Worm (Caenorhabditis elegans): ENCODE results near the gene ZC395.11.

ce11 chrIII:5291281-5291680 is 5.2 kb upstream of the ZC395.11 start:
- TF ChIP-seq ceh-13 (GFP tag; optimal IDR thresholded peaks at IDR 0.05): no peak
- TF ChIP-seq ama-1 (optimal IDR thresholded peaks at IDR 0.05): no peak
- TF ChIP-seq hnd-1 (tag; optimal IDR thresholded peaks at IDR 0.05): no peak
- TF ChIP-seq pes-1 (GFP tag; IDR thresholded peaks at IDR 0.05): no peak
